Fruit fly (Drosophila melanogaster): ENCODE data around the gene Pglym78.

The Pglym78 gene

DNA sequence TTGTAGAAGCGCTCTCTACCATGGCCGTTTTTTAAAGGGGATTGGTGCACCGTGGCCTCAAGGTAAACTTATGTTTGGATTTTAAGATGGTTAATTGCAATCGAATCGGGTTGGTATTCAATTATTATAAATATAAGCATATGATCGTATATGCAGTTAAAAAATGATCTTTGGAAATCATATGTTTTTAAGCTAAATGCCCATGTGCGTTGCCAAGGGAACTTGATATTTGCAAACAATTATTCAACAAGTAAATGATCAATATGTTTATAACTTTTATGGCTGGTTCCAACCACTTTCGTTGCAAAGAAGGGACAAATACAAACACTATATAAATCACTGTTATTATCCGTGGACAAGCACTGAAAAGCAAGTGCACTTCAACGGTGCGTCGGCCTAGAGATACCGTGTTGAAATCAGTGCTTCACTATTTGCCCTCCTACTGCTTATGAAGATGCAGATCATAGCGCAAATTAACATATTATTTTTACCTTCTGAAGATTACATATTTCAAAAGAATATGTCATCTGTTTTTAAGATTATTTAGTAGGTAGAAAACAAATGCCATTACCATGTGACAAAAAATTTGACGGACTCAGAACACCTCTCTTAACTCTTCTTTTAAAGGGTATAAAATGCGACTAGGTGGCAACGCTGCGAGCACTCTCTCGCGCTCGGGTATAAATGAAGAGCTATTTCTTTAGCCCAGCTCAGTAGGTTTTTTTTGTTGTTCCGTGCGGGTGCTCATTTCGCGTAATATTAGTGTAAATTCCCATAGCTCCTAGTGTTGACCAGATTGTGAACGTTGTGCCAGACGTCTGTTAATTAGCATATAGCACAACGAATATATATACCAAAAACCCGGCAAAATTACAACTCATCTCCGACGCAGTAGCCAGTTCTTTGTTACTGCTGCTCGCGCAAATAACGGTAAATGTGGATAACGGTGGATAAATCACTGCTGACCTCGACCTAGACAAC lies 9.7 kb downstream of the Pglym78 start, which contains the start of gene rdog (continued):
- TF ChIP-seq nerfin-2 (GFP tag; IDR thresholded peaks at IDR 0.05; ENCODE audit: partially characterized antibody) (no peak), run (tag; optimal IDR thresholded peaks at IDR 0.05) (peak; percentile 39), hth (optimal IDR thresholded peaks at IDR 0.05) (no peak), Ets65A (GFP tag) (peak; percentile 98), CG6689 (GFP tag; IDR thresholded peaks at IDR 0.05) (peak; percentile 47), twi (tag; optimal IDR thresholded peaks at IDR 0.05) (peak; percentile 66), CG10366 (GFP tag; IDR thresholded peaks at IDR 0.05) (peak; percentile 28; the same call in 1 of the 2 replicates), mld (GFP tag; IDR thresholded peaks at IDR 0.05; ENCODE audit: partially characterized antibody) (no peak), CG6175 (GFP tag; IDR thresholded peaks at IDR 0.05) (0 out of 3 replicates have a peak, but pooled peaks have one; percentile 34), CG9876 (GFP tag; optimal IDR thresholded peaks at IDR 0.05) (peak; percentile 53), Pdp1 (GFP tag; optimal IDR thresholded peaks at IDR 0.05) (peak; percentile 65 to 84), bcd (GFP tag; optimal IDR thresholded peaks at IDR 0.05) (peak; percentile 82), bbx (GFP tag; IDR thresholded peaks at IDR 0.05; ENCODE audit: partially characterized antibody) (no peak), bsh (GFP tag; optimal IDR thresholded peaks at IDR 0.05) (peak; percentile 35 to 77), MESR4 (GFP tag; optimal IDR thresholded peaks at IDR 0.05) (peak; percentile 3), zen2 (GFP tag; IDR thresholded peaks at IDR 0.05; ENCODE audit: partially characterized antibody) (no peak), CG12744 (GFP tag; optimal IDR thresholded peaks at IDR 0.05) (peak; percentile 74), CG4730 (GFP tag; IDR thresholded peaks at IDR 0.05) (no peak), CG9437 (GFP tag; optimal IDR thresholded peaks at IDR 0.05) (peak; percentile 83), sens-2 (GFP tag; IDR thresholded peaks at IDR 0.05) (peak; percentile 54; the same call in 1 of the 2 replicates), CG2202 (tag; optimal IDR thresholded peaks at IDR 0.05) (peak; percentile 54), TFAM (GFP tag; optimal IDR thresholded peaks at IDR 0.05) (no peak), CG31224 (GFP tag; IDR thresholded peaks at IDR 0.05) (no peak; the same call in 1 of the 2 replicates), CG3726 (GFP tag; IDR thresholded peaks at IDR 0.05) (no peak), gt (GFP tag; IDR thresholded peaks at IDR 0.05) (no peak), seq (GFP tag; IDR thresholded peaks at IDR 0.05) (peak; percentile 45), CG14710 (tag; optimal IDR thresholded peaks at IDR 0.05) (peak; percentile 79), Dfd (GFP tag; optimal IDR thresholded peaks at IDR 0.05) (no peak), insv (GFP tag; optimal IDR thresholded peaks at IDR 0.05) (peak; percentile 33 to 40), CG12104 (GFP tag; optimal IDR thresholded peaks at IDR 0.05) (peak; percentile 78), Ada2b (GFP tag; IDR thresholded peaks at IDR 0.05) (peak; percentile 49), CG2712 (tag; optimal IDR thresholded peaks at IDR 0.05) (no peak), dysf (GFP tag; IDR thresholded peaks at IDR 0.05) (peak; percentile 77), Nf-YA (GFP tag; IDR thresholded peaks at IDR 0.05) (no peak; the same call in 1 of the 2 replicates), ash1 (GFP tag; optimal IDR thresholded peaks at IDR 0.05) (no peak), BEAF-32 (GFP tag; optimal IDR thresholded peaks at IDR 0.05) (no peak), jing (GFP tag; optimal IDR thresholded peaks at IDR 0.05) (no peak), CG4617 (GFP tag; optimal IDR thresholded peaks at IDR 0.05; ENCODE audit: borderline replicate concordance) (peak; percentile 46), HLH4C (GFP tag; IDR thresholded peaks at IDR 0.05; ENCODE audit: partially characterized antibody) (no peak), CG34376 (GFP tag; optimal IDR thresholded peaks at IDR 0.05) (peak; percentile 86), dpn (GFP tag; optimal IDR thresholded peaks at IDR 0.05) (peak; percentile 86 to 88), CG3995 (GFP tag; optimal IDR thresholded peaks at IDR 0.05) (peak; percentile 91), CG33213 (GFP tag; optimal IDR thresholded peaks at IDR 0.05) (peak; percentile 72), ewg (GFP tag; optimal IDR thresholded peaks at IDR 0.05) (peak; percentile 37), CG10431 (GFP tag; optimal IDR thresholded peaks at IDR 0.05) (no peak), CG8765 (GFP tag; IDR thresholded peaks at IDR 0.05) (peak; percentile 51; the same call in 1 of the 2 replicates), Atf6 (GFP tag; IDR thresholded peaks at IDR 0.05) (peak; percentile 82), NC2β (GFP tag; optimal IDR thresholded peaks at IDR 0.05) (peak; percentile 85)

Data from whole organism, embryonic.